Worm (Caenorhabditis elegans): ENCODE results near the gene F59A7.12.

- TF ChIP-seq pha-4 (tag; optimal IDR thresholded peaks at IDR 0.05) (no peak), mep-1 (tag; optimal IDR thresholded peaks at IDR 0.05) (no peak), sem-2 (GFP tag; optimal IDR thresholded peaks at IDR 0.05) (no peak), ztf-11 (tag; optimal IDR thresholded peaks at IDR 0.05) (no peak), ceh-83 (GFP tag; optimal IDR thresholded peaks at IDR 0.05) (no peak), ham-2 (GFP tag; optimal IDR thresholded peaks at IDR 0.05) (no peak), cnd-1 (tag; optimal IDR thresholded peaks at IDR 0.05) (no peak)
Measured at ce11 chrV:2055765-2056504, 26.0 kb downstream of the F59A7.12 start.
